Worm (Caenorhabditis elegans): Measurements from ENCODE around the gene dsh-1.

DNA sequence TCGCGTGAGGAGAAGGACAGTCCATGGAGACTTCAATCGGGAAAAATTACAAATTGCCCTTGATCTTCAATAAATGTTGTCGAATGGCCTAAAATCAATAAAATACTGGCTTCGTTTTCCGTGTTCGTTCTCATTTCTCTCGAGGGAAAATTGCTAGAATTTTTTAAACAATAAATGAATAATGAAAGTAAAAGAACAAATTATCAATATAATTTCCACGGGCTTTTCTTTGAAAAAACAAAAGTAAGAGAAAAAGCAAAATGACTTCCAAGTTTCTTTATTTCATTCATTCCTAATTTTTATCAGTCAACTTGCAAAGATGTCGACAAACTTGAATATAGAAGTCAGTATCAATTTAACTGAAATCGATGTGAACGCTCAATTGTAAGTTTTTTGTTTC lies 12.5 kb downstream of the dsh-1 start, which contains the start of gene C34F11.1:
- no peak for TF ChIP-seq ama-1 (optimal IDR thresholded peaks at IDR 0.05)
- no peak for TF ChIP-seq sea-1 (GFP tag; conservative IDR thresholded peaks at IDR 0.05)
- TF ChIP-seq scrt-1 (GFP tag; IDR thresholded peaks at IDR 0.05) = no peak
- TF ChIP-seq hnd-1 (tag; optimal IDR thresholded peaks at IDR 0.05) = no peak
- no peak for TF ChIP-seq tbx-11 (GFP tag; IDR thresholded peaks at IDR 0.05)
- no peak for TF ChIP-seq flt-1 (GFP tag; IDR thresholded peaks at IDR 0.05)
- TF ChIP-seq ceh-13 (GFP tag; optimal IDR thresholded peaks at IDR 0.05) = no peak
- no peak for TF ChIP-seq ets-7 (tag; optimal IDR thresholded peaks at IDR 0.05)
- TF ChIP-seq aly-1 (tag; optimal IDR thresholded peaks at IDR 0.05) = no peak
- TF ChIP-seq F13C5.2 (tag; optimal IDR thresholded peaks at IDR 0.05) = no peak
- no peak for TF ChIP-seq B0310.2 (tag; optimal IDR thresholded peaks at IDR 0.05)
- TF ChIP-seq tra-4 (tag; optimal IDR thresholded peaks at IDR 0.05) = no peak
- TF ChIP-seq hmg-4 (GFP tag; optimal IDR thresholded peaks at IDR 0.05) = no peak

Data from whole organism, early embryonic.